Worm (Caenorhabditis elegans) whole organism, midembryonic: ENCODE data around the gene lgc-9.

Source experiments
- T22C8.4 ChIP-seq: fragments of 200-800 bp; sonication (Bioruptor generic); IDR thresholded peaks from 2 replicates; pipeline ENCODE4 v1.3.6; 2022; ENCODE audit warnings: missing genetic modification characterization, missing compliant biosample characterization
- tab-1 ChIP-seq: fragments of 200-800 bp; sonication (Bioruptor generic); IDR thresholded peaks from 2 replicates; pipeline ENCODE4 v1.3.6; 2022; ENCODE audit warnings: missing genetic modification characterization, missing compliant biosample characterization
- ztf-29 ChIP-seq: fragments of 200-800 bp; sonication (Bioruptor generic); IDR thresholded peaks from 2 replicates; pipeline ENCODE4 v1.3.6; 2022; ENCODE audit warnings: missing genetic modification reagents, missing genetic modification characterization, missing compliant biosample characterization

DNA sequence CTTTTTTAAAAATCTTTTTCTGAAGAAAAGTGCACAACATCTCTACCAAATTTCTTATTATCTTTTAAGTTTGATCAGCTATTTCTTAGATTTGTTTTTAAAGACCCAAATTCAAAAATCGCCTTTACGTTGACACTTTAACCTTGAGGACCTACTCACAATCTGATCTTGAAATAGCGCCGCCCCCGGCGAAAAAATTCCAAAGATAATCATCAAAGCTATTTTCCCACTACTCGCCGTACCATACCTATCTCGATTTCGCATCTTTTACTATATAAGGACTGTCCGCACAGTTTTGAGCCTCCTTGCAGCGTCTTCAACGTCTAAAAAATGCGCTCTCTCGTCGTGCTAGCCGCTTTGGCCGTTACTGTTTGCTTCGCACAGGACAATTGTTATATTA, 25.4 kb downstream of the lgc-9 start, which contains the start of gene grd-10:
- TF ChIP-seq tab-1 (GFP tag; lab: Robert Waterston, UW) (no peak), T22C8.4 (GFP tag; lab: Robert Waterston, UW) (no peak), ztf-29 (GFP tag; lab: Robert Waterston, UW) (no peak)
